Worm (Caenorhabditis elegans): Measurements from ENCODE around the gene Y67H2A.10.

Y67H2A.10 gene

ce11 chrIV:13322429-13322828, 33.1 kb upstream of the Y67H2A.10 start:
- no peak for TF ChIP-seq sea-1 (GFP tag; conservative IDR thresholded peaks at IDR 0.05)

ce11 chrIV:13319886-13320650, 30.8 kb upstream of the Y67H2A.10 start:
- no peak for TF ChIP-seq aly-1 (tag; optimal IDR thresholded peaks at IDR 0.05)
- TF ChIP-seq F13C5.2 (tag; optimal IDR thresholded peaks at IDR 0.05): no peak
- TF ChIP-seq hnd-1 (tag; optimal IDR thresholded peaks at IDR 0.05): no peak
- TF ChIP-seq scrt-1 (GFP tag; IDR thresholded peaks at IDR 0.05): no peak
- TF ChIP-seq tra-4 (tag; optimal IDR thresholded peaks at IDR 0.05): no peak
- TF ChIP-seq ets-7 (tag; optimal IDR thresholded peaks at IDR 0.05): no peak
- TF ChIP-seq tbx-37 (GFP tag; conservative IDR thresholded peaks at IDR 0.05): no peak
- no peak for TF ChIP-seq hmbx-1 (tag; optimal IDR thresholded peaks at IDR 0.05)
- TF ChIP-seq sea-1 (GFP tag; conservative IDR thresholded peaks at IDR 0.05): no peak

- TF ChIP-seq hnd-1 (tag; optimal IDR thresholded peaks at IDR 0.05): no peak
- no peak for TF ChIP-seq tbx-11 (GFP tag; IDR thresholded peaks at IDR 0.05)
- no peak for TF ChIP-seq hmbx-1 (tag; optimal IDR thresholded peaks at IDR 0.05)
- TF ChIP-seq ets-7 (tag; optimal IDR thresholded peaks at IDR 0.05): no peak
- no peak for TF ChIP-seq aly-1 (tag; optimal IDR thresholded peaks at IDR 0.05)
- no peak for TF ChIP-seq hmg-4 (GFP tag; optimal IDR thresholded peaks at IDR 0.05)
- TF ChIP-seq sea-1 (GFP tag; conservative IDR thresholded peaks at IDR 0.05): no peak
- no peak for TF ChIP-seq flt-1 (GFP tag; IDR thresholded peaks at IDR 0.05)
- no peak for TF ChIP-seq ceh-13 (GFP tag; optimal IDR thresholded peaks at IDR 0.05)
- TF ChIP-seq ceh-36 (tag; optimal IDR thresholded peaks at IDR 0.05): no peak
- TF ChIP-seq scrt-1 (GFP tag; IDR thresholded peaks at IDR 0.05): no peak
- TF ChIP-seq ama-1 (optimal IDR thresholded peaks at IDR 0.05): no peak
- no peak for TF ChIP-seq F13C5.2 (tag; optimal IDR thresholded peaks at IDR 0.05)
- TF ChIP-seq B0310.2 (tag; optimal IDR thresholded peaks at IDR 0.05): no peak
- no peak for TF ChIP-seq tra-4 (tag; optimal IDR thresholded peaks at IDR 0.05)
- no peak for TF ChIP-seq pes-1 (GFP tag; IDR thresholded peaks at IDR 0.05)
Observed at ce11 chrIV:13318773-13319172, 29.5 kb upstream of the Y67H2A.10 start.

- no peak for TF ChIP-seq hmg-4 (GFP tag; optimal IDR thresholded peaks at IDR 0.05)
- no peak for TF ChIP-seq tra-4 (tag; optimal IDR thresholded peaks at IDR 0.05)
- TF ChIP-seq ceh-13 (GFP tag; optimal IDR thresholded peaks at IDR 0.05): no peak
- no peak for TF ChIP-seq ceh-36 (tag; optimal IDR thresholded peaks at IDR 0.05)
- no peak for TF ChIP-seq flt-1 (GFP tag; IDR thresholded peaks at IDR 0.05)
- TF ChIP-seq aly-1 (tag; optimal IDR thresholded peaks at IDR 0.05): no peak
- no peak for TF ChIP-seq scrt-1 (GFP tag; IDR thresholded peaks at IDR 0.05)
- TF ChIP-seq ama-1 (optimal IDR thresholded peaks at IDR 0.05): no peak
- no peak for TF ChIP-seq hnd-1 (tag; optimal IDR thresholded peaks at IDR 0.05)
- TF ChIP-seq B0310.2 (tag; optimal IDR thresholded peaks at IDR 0.05): no peak
- no peak for TF ChIP-seq pes-1 (GFP tag; IDR thresholded peaks at IDR 0.05)
- no peak for TF ChIP-seq F13C5.2 (tag; optimal IDR thresholded peaks at IDR 0.05)
- TF ChIP-seq tbx-11 (GFP tag; IDR thresholded peaks at IDR 0.05): no peak
- no peak for TF ChIP-seq sea-1 (GFP tag; conservative IDR thresholded peaks at IDR 0.05)
Observed at ce11 chrIV:13315344-13315743, 26.0 kb upstream of the Y67H2A.10 start, which contains the start of gene fat-1. Gene fat-1, plus strand, starts transcription at chrIV:13315644.

- TF ChIP-seq flt-1 (GFP tag; IDR thresholded peaks at IDR 0.05) (no peak), tra-4 (tag; optimal IDR thresholded peaks at IDR 0.05) (no peak), pes-1 (GFP tag; IDR thresholded peaks at IDR 0.05) (no peak), scrt-1 (GFP tag; IDR thresholded peaks at IDR 0.05) (no peak), hnd-1 (tag; optimal IDR thresholded peaks at IDR 0.05) (no peak), tbx-37 (GFP tag; conservative IDR thresholded peaks at IDR 0.05) (no peak), sea-1 (GFP tag; conservative IDR thresholded peaks at IDR 0.05) (no peak), B0310.2 (tag; optimal IDR thresholded peaks at IDR 0.05) (no peak), tbx-11 (GFP tag; IDR thresholded peaks at IDR 0.05) (no peak), hmbx-1 (tag; optimal IDR thresholded peaks at IDR 0.05) (no peak), ceh-13 (GFP tag; optimal IDR thresholded peaks at IDR 0.05) (no peak), hmg-4 (GFP tag; optimal IDR thresholded peaks at IDR 0.05) (no peak), F13C5.2 (tag; optimal IDR thresholded peaks at IDR 0.05) (no peak), ama-1 (optimal IDR thresholded peaks at IDR 0.05) (no peak), ceh-36 (tag; optimal IDR thresholded peaks at IDR 0.05) (no peak), ets-7 (tag; optimal IDR thresholded peaks at IDR 0.05) (no peak), aly-1 (tag; optimal IDR thresholded peaks at IDR 0.05) (no peak)
Observed at ce11 chrIV:13314181-13314580, 24.9 kb upstream of the Y67H2A.10 start.

- no peak for TF ChIP-seq hmg-4 (GFP tag; optimal IDR thresholded peaks at IDR 0.05)
- no peak for TF ChIP-seq aly-1 (tag; optimal IDR thresholded peaks at IDR 0.05)
- no peak for TF ChIP-seq tra-4 (tag; optimal IDR thresholded peaks at IDR 0.05)
- no peak for TF ChIP-seq flt-1 (GFP tag; IDR thresholded peaks at IDR 0.05)
- no peak for TF ChIP-seq pes-1 (GFP tag; IDR thresholded peaks at IDR 0.05)
- TF ChIP-seq ceh-36 (tag; optimal IDR thresholded peaks at IDR 0.05): no peak
- TF ChIP-seq ceh-13 (GFP tag; optimal IDR thresholded peaks at IDR 0.05): no peak
- no peak for TF ChIP-seq ama-1 (optimal IDR thresholded peaks at IDR 0.05)
- no peak for TF ChIP-seq sea-1 (GFP tag; conservative IDR thresholded peaks at IDR 0.05)
- no peak for TF ChIP-seq B0310.2 (tag; optimal IDR thresholded peaks at IDR 0.05)
- no peak for TF ChIP-seq hmbx-1 (tag; optimal IDR thresholded peaks at IDR 0.05)
- TF ChIP-seq hnd-1 (tag; optimal IDR thresholded peaks at IDR 0.05): no peak
- TF ChIP-seq ets-7 (tag; optimal IDR thresholded peaks at IDR 0.05): no peak
- no peak for TF ChIP-seq scrt-1 (GFP tag; IDR thresholded peaks at IDR 0.05)
- no peak for TF ChIP-seq F13C5.2 (tag; optimal IDR thresholded peaks at IDR 0.05)
- no peak for TF ChIP-seq tbx-37 (GFP tag; conservative IDR thresholded peaks at IDR 0.05)
- TF ChIP-seq tbx-11 (GFP tag; IDR thresholded peaks at IDR 0.05): no peak
Observed at ce11 chrIV:13313156-13313555, 23.9 kb upstream of the Y67H2A.10 start.

- TF ChIP-seq ceh-36 (tag; optimal IDR thresholded peaks at IDR 0.05): no peak
Observed at ce11 chrIV:13311331-13312034, 22.2 kb upstream of the Y67H2A.10 start.
